Fruit fly (Drosophila melanogaster): ENCODE results near the gene Hsp60B.

Gene Hsp60B

dm6 chr2L:715489-715849 is 12.7 kb upstream of the Hsp60B start (continued):
- TF ChIP-seq pdm3 (GFP tag; optimal IDR thresholded peaks at IDR 0.05) (peak; percentile 99), fd59A (GFP tag; optimal IDR thresholded peaks at IDR 0.05) (peak; percentile 96), Ets21C (GFP tag; optimal IDR thresholded peaks at IDR 0.05) (peak; percentile 97), dac (GFP tag; optimal IDR thresholded peaks at IDR 0.05) (peak; percentile 98), Hr39 (GFP tag; optimal IDR thresholded peaks at IDR 0.05) (peak; percentile 99), Lpt (GFP tag; optimal IDR thresholded peaks at IDR 0.05) (peak; percentile 99), fd85E (GFP tag; optimal IDR thresholded peaks at IDR 0.05) (peak; percentile 92), Hr38 (GFP tag; optimal IDR thresholded peaks at IDR 0.05) (peak; percentile 58), net (GFP tag; optimal IDR thresholded peaks at IDR 0.05) (peak; percentile 98), Smox (GFP tag; optimal IDR thresholded peaks at IDR 0.05) (peak; percentile 98), vri (GFP tag; optimal IDR thresholded peaks at IDR 0.05) (peak; percentile 97), CG7368 (GFP tag; optimal IDR thresholded peaks at IDR 0.05) (peak; percentile 99), Gug (GFP tag; IDR thresholded peaks at IDR 0.05) (peak; percentile 94), CG4318 (GFP tag; optimal IDR thresholded peaks at IDR 0.05) (peak; percentile 97), cyc (GFP tag; optimal IDR thresholded peaks at IDR 0.05) (peak; percentile 99), CG11902 (GFP tag; optimal IDR thresholded peaks at IDR 0.05) (peak; percentile 96), spab (GFP tag; optimal IDR thresholded peaks at IDR 0.05) (peak; percentile 97), esn (GFP tag; optimal IDR thresholded peaks at IDR 0.05) (peak; percentile 99), CG10631 (GFP tag; optimal IDR thresholded peaks at IDR 0.05) (peak; percentile 98), CG1621 (tag; optimal IDR thresholded peaks at IDR 0.05) (peak; percentile 98), CG6276 (GFP tag; optimal IDR thresholded peaks at IDR 0.05) (peak; percentile 97), CG8632 (GFP tag; optimal IDR thresholded peaks at IDR 0.05) (peak; percentile 97), OdsH (GFP tag; optimal IDR thresholded peaks at IDR 0.05) (peak; percentile 98), acj6 (GFP tag; optimal IDR thresholded peaks at IDR 0.05) (peak; percentile 98), CG6163 (GFP tag; IDR thresholded peaks at IDR 0.05) (peak; percentile 95), Met (GFP tag; optimal IDR thresholded peaks at IDR 0.05) (peak; percentile 99), topi (GFP tag; optimal IDR thresholded peaks at IDR 0.05) (peak; percentile 99), Ets96B (tag; optimal IDR thresholded peaks at IDR 0.05) (peak; percentile 98), Sox14 (GFP tag; optimal IDR thresholded peaks at IDR 0.05) (peak; percentile 99), CG15336 (GFP tag; IDR thresholded peaks at IDR 0.05) (peak; percentile 98)

- TF ChIP-seq Sox14 (GFP tag; optimal IDR thresholded peaks at IDR 0.05) (no peak), Eip78C (GFP tag) (peak; percentile 71), CG6276 (GFP tag; optimal IDR thresholded peaks at IDR 0.05) (peak; percentile 47), CG7368 (GFP tag; optimal IDR thresholded peaks at IDR 0.05) (no peak), CG6163 (GFP tag; IDR thresholded peaks at IDR 0.05) (peak; percentile 45; the same call in 1 of the 3 replicates), dac (GFP tag; optimal IDR thresholded peaks at IDR 0.05) (peak; percentile 21), Eip75B (GFP tag; optimal IDR thresholded peaks at IDR 0.05) (peak; percentile 6), CG4318 (GFP tag; optimal IDR thresholded peaks at IDR 0.05) (peak; percentile 40), achi (GFP tag; optimal IDR thresholded peaks at IDR 0.05) (peak; percentile 39), eg (GFP tag; IDR thresholded peaks at IDR 0.05) (peak; percentile 73), CG11294 (GFP tag; IDR thresholded peaks at IDR 0.05) (no peak), ss (GFP tag; optimal IDR thresholded peaks at IDR 0.05) (no peak), salr (GFP tag; optimal IDR thresholded peaks at IDR 0.05) (no peak), CG10631 (GFP tag; optimal IDR thresholded peaks at IDR 0.05) (peak; percentile 32), dsx (GFP tag; optimal IDR thresholded peaks at IDR 0.05; ENCODE audit: poor library complexity, severe bottlenecking) (no peak), CG8632 (GFP tag; optimal IDR thresholded peaks at IDR 0.05) (no peak), CG6854 (GFP tag; optimal IDR thresholded peaks at IDR 0.05) (no peak), CG9139 (GFP tag; optimal IDR thresholded peaks at IDR 0.05) (no peak), Hr4 (GFP tag; optimal IDR thresholded peaks at IDR 0.05) (peak; percentile 59), OdsH (GFP tag; optimal IDR thresholded peaks at IDR 0.05) (peak; percentile 27), CG15336 (GFP tag; IDR thresholded peaks at IDR 0.05) (peak; percentile 62), fd59A (GFP tag; optimal IDR thresholded peaks at IDR 0.05) (no peak), Met (GFP tag; optimal IDR thresholded peaks at IDR 0.05) (peak; percentile 22), CG8119 (GFP tag; IDR thresholded peaks at IDR 0.05) (peak; percentile 71; the same call in 2 of the 3 replicates), pdm3 (GFP tag; optimal IDR thresholded peaks at IDR 0.05) (peak; percentile 35), svp (GFP tag) (peak; percentile 63), Hr39 (GFP tag; optimal IDR thresholded peaks at IDR 0.05) (no peak), CG11762 (GFP tag; optimal IDR thresholded peaks at IDR 0.05; ENCODE audit: insufficient read depth) (no peak), CG3032 (tag; optimal IDR thresholded peaks at IDR 0.05) (no peak), Hr38 (GFP tag; optimal IDR thresholded peaks at IDR 0.05) (no peak), Ets21C (GFP tag; optimal IDR thresholded peaks at IDR 0.05) (no peak), Smox (GFP tag; optimal IDR thresholded peaks at IDR 0.05) (no peak), vri (GFP tag; optimal IDR thresholded peaks at IDR 0.05) (no peak), net (GFP tag; optimal IDR thresholded peaks at IDR 0.05) (peak; percentile 23), CG32006 (GFP tag; optimal IDR thresholded peaks at IDR 0.05) (peak; percentile 66), acj6 (GFP tag; optimal IDR thresholded peaks at IDR 0.05) (peak; percentile 16), Sox102F (GFP tag; optimal IDR thresholded peaks at IDR 0.05) (no peak), CG1621 (tag; optimal IDR thresholded peaks at IDR 0.05) (no peak)
Observed at dm6 chr2L:716547-716946, 11.6 kb upstream of the Hsp60B start.

Measured in whole organism, prepupa.